Fruit fly (Drosophila melanogaster): ENCODE measurements around the gene CG11668.
A peak's percentile ranks its signal among the peaks of the same experiment; 100 is the strongest.

CG11668 gene

dm6 chr3R:13017623-13018036 is 20.5 kb upstream of the CG11668 start:
- no peak for TF ChIP-seq noc (tag; optimal IDR thresholded peaks at IDR 0.05)

DNA sequence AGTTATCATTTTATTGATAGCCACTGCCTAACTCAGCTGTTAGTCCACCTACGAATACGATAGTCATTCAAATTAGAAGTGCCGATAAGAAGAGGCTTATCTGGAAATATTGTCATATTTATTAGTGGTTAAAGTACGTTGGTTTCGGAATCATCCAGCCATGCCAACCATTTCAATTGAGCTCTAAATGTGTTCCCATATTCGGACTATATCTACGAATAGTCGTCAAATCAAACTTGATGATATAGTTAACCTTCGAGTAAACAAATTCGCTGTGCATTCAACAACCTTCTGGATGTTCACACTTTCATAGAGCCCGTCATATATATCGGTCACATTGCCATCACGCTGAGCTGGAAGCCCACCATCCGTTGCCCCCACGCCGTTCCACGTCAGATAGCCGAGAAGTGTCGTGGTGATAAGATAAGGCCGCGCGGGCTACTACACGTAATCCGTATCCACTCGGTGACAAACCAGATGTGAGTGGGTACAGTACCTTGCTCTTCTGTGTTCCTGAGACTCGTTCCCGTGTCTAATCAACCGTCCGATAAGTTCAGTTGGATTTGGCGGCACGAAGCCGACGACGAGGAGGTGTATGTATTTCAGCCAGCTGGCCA is 19.8 kb upstream of the CG11668 start:
- TF ChIP-seq noc (tag; optimal IDR thresholded peaks at IDR 0.05): peak; percentile 45

DNA sequence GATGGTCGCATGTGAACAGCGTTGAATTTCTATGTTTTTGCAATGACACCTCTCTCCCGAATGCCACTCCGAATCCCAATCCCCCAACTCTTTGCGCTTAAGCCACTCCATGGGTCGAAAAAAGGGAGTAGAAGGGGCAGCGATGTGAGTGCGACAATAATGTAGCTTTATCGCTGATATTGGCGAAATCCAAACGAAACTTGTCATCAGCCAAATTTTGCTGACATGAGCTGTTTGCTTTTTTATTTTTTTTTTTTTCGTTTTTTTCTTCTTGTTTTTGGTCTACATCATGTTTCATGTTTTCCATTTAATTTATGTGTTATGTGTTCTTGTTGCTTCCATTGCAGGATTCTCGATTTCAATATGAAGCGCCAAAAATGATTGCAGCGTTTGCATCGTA is 19.2 kb upstream of the CG11668 start:
- no peak for TF ChIP-seq noc (tag; optimal IDR thresholded peaks at IDR 0.05)

DNA sequence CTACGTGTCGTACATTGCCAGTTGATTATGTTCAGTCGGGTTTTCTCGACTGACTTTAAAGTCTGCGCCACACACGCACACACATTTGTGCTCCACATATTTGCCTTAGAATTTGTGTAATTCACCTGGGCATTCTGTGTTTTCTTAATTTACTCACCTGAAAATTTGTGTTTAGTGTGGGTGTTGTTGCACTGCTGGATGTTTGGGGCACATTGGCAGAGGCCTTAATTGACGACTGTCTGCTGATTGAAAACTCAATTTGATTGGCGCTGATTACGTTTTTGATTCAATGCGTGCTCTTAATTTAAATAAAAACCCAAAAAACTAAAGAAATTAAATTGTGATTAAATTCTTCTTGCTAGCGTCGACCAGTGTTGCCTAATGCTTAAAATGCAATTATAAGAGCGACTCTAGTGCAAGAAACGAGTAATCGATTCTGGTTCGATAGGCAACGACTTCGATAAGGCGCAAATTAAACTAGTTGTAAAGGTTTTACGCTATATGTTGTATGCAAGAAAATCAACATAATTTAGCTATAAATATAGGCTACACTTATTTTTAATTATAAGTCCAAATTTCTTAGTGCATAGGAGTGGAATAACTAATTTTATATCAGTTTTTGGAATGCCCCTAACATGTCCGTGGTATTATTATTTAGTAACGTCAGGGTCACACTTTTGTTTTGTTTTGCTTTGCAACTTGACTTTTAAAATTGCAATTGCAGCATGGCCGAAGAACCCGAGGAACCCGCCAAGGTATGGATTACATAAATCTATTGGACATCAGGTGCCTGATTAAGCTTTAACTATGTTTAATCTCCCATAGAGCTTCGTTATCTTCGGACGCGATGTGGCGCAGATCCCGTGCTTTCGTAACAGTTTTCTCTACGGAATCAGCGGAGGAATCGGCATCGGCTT is 7.7 kb upstream of the CG11668 start, which contains the start of the genes CG46281 and CG46280:
Gene CG46281, minus strand, starts transcription at position 51 of the 917 bp plus-strand sequence.
Gene CG46280, minus strand, starts transcription at position 403 of the 917 bp plus-strand sequence.
- no peak for TF ChIP-seq noc (tag; optimal IDR thresholded peaks at IDR 0.05)

dm6 chr3R:13032323-13032722 is 5.9 kb upstream of the CG11668 start, which contains the start of gene ry:
ry (plus strand) TSS chr3R:13032528.
- TF ChIP-seq noc (tag; optimal IDR thresholded peaks at IDR 0.05): no peak

DNA sequence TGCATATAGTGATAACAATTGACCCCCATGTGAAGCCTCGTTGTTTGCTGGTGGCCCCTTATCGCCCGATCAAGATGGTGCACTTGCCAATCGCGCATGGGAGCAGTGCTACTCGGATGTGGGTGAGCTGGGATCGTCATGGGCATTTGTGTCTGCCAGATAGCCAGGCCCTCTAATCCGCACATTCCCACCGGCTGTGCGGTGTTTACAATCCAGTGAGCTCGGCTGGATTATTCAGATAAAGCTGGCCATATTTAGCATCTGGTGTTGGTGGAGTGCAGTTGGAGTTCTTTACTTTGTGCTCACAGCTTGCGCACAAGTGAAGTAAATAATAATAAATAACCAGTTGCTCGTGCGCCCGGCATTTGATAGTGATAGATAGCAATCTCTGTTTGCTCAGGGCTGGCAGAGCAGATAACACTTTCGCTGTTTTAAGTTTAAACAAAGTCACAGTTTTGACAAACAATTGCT is 5.2 kb upstream of the CG11668 start:
- TF ChIP-seq noc (tag; optimal IDR thresholded peaks at IDR 0.05): peak; percentile 64

dm6 chr3R:13033670-13034069 is 4.5 kb upstream of the CG11668 start:
- no peak for TF ChIP-seq noc (tag; optimal IDR thresholded peaks at IDR 0.05)

- TF ChIP-seq noc (tag; optimal IDR thresholded peaks at IDR 0.05): no peak
These were observed 2.1 kb upstream of the CG11668 start for dm6 chr3R:13036064-13036463.

DNA sequence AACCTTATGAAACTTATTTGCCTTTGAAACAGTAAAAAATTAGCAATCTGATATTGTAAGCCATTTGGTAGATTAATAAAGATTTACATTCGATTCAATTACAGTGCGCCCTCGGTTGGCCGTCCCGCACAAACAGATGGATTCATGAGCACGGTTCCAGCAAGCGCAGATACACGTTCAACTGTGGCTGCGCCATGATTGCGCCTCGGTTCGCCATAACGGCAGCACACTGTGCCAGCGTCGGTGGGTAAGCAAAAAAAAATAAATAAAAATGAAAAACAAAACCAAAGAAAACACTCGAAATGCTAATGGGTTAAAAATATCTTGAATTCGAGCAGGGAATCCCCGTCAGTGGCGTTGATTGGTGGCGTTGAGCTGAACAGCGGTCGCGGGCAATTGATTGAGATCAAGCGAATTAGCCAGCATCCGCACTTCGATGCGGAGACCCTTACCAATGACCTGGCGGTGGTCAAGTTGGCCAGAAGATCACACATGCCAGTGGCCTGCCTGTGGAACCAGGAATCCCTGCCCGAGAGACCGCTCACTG is 935 bp downstream of the CG11668 start:
- no peak for TF ChIP-seq noc (tag; optimal IDR thresholded peaks at IDR 0.05)

- no peak for TF ChIP-seq noc (tag; optimal IDR thresholded peaks at IDR 0.05)
These were observed 3.6 kb downstream of the CG11668 start, which contains the start of gene CG11670 for dm6 chr3R:13041750-13042149. CG11670 (plus strand) TSS chr3R:13042050.

dm6 chr3R:13042258-13043032 is 4.3 kb downstream of the CG11668 start, which contains the start of gene snk:
snk (minus strand) TSS chr3R:13042770.
- TF ChIP-seq noc (tag; optimal IDR thresholded peaks at IDR 0.05): no peak

dm6 chr3R:13043857-13044256 is 5.7 kb downstream of the CG11668 start, which contains the start of gene CG45122:
CG45122 (plus strand) TSS chr3R:13044157.
- TF ChIP-seq noc (tag; optimal IDR thresholded peaks at IDR 0.05): no peak

dm6 chr3R:13044459-13044858 is 6.3 kb downstream of the CG11668 start, which contains the start of gene Hsc70-2:
Hsc70-2 (plus strand) TSS chr3R:13044759.
- TF ChIP-seq noc (tag; optimal IDR thresholded peaks at IDR 0.05): no peak

- no peak for TF ChIP-seq noc (tag; optimal IDR thresholded peaks at IDR 0.05)
These were observed 9.3 kb downstream of the CG11668 start, which contains the start of gene CG31157 for dm6 chr3R:13047431-13047830. CG31157 (plus strand) TSS chr3R:13047731.

DNA sequence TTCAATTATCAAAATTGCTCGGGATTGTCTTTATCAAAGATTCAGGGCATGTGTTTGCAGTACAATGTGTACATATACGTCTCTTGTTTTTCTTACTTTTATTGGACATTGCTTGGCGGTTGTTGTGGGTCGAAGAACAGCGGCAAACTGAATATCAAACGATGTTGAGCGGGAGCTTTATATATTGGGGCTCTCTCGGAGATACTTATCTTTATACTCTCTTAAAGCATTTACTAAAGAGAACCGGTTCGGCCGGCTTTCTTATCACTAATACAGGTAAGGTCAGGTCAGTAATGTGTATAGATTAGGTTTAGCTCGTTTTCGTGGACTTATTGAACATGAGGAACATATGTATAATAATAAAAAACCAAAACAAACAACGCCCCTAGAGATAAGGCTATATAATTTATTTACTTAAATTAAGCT is 13.1 kb downstream of the CG11668 start, which contains the start of gene CG7966:
Gene CG7966, minus strand, starts transcription at position 156 of the 426 bp plus-strand sequence.
- TF ChIP-seq noc (tag; optimal IDR thresholded peaks at IDR 0.05): peak; percentile 59
